Fruit fly (Drosophila melanogaster) whole organism, embryonic: ENCODE results near the gene Nin.

Experiments used
- Adf1 ChIP-seq: fragments of 200-800 bp; sonication (Bioruptor generic); IDR thresholded peaks from 2 replicates; pipeline ENCODE4 v1.3.6; 2022; ENCODE audit warnings: missing biosample characterization, missing genetic modification characterization
- Aef1 ChIP-seq: fragments of 200-800 bp; sonication (Bioruptor generic); IDR thresholded peaks from 3 replicates; pipeline ENCODE4 v1.3.6; 2022; ENCODE audit warnings: missing biosample characterization, missing genetic modification characterization
- B-H1 ChIP-seq: fragments of 200-800 bp; sonication (Bioruptor generic); IDR thresholded peaks from 3 replicates; pipeline ENCODE4 v1.3.6; 2022; ENCODE audit warnings: missing biosample characterization, missing genetic modification characterization
- Blimp-1 ChIP-seq: fragments of 200-800 bp; sonication (Bioruptor generic); optimal IDR thresholded peaks from 3 replicates; lab custom pipeline; 2018; ENCODE audit warnings: missing biosample characterization, missing genetic modification characterization, mild to moderate bottlenecking, moderate library complexity, missing genetic modification reagents
- CG10654 ChIP-seq: fragments of 200-800 bp; sonication (Bioruptor generic); optimal IDR thresholded peaks from 2 replicates; lab custom pipeline; 2016; ENCODE audit warnings: missing biosample characterization, missing genetic modification characterization
- CG11093 ChIP-seq: fragments of 200-800 bp; sonication (Bioruptor generic); IDR thresholded peaks from 3 replicates; pipeline ENCODE4 v1.3.6; 2022; ENCODE audit warnings: missing biosample characterization, missing genetic modification characterization
- CG11456 ChIP-seq: fragments of 200-800 bp; sonication (Bioruptor generic); IDR thresholded peaks from 3 replicates; pipeline ENCODE4 v1.3.6; 2022; ENCODE audit warnings: missing biosample characterization, missing genetic modification characterization
- CG11696 ChIP-seq: fragments of 200-800 bp; sonication (Bioruptor generic); IDR thresholded peaks from 2 replicates; pipeline ENCODE4 v1.3.6; 2022; ENCODE audit warnings: missing biosample characterization, missing genetic modification characterization
- CG14441 ChIP-seq: fragments of 200-800 bp; sonication (Bioruptor generic); IDR thresholded peaks from 2 replicates; pipeline ENCODE4 v1.3.6; 2022; ENCODE audit warnings: missing biosample characterization, missing genetic modification characterization
- CG18011 ChIP-seq: fragments of 200-800 bp; sonication (Bioruptor generic); optimal IDR thresholded peaks from 2 replicates; lab custom pipeline; 2017; ENCODE audit warnings: missing biosample characterization, missing genetic modification characterization, mild to moderate bottlenecking, moderate library complexity, missing genotype
- CG18764 ChIP-seq: fragments of 200-800 bp; sonication (Bioruptor generic); optimal IDR thresholded peaks from 3 replicates; lab custom pipeline; 2016; ENCODE audit warnings: missing biosample characterization, missing genetic modification characterization
- CG2202 ChIP-seq: fragments of 200-800 bp; sonication (Bioruptor generic); optimal IDR thresholded peaks from 2 replicates; lab custom pipeline; 2018; ENCODE audit warnings: missing biosample characterization, mild to moderate bottlenecking, missing genetic modification characterization
- CG2875 ChIP-seq: fragments of 200-800 bp; sonication (Bioruptor generic); optimal IDR thresholded peaks from 2 replicates; lab custom pipeline; 2017; ENCODE audit warnings: missing biosample characterization, mild to moderate bottlenecking, missing genetic modification characterization, missing genetic modification reagents
- CG30020 ChIP-seq: fragments of 200-800 bp; optimal IDR thresholded peaks from 2 replicates; lab custom pipeline; 2019; ENCODE audit warnings: missing biosample characterization, mild to moderate bottlenecking, missing genetic modification characterization, moderate library complexity
- CG3847 ChIP-seq: fragments of 200-800 bp; sonication (Bioruptor generic); IDR thresholded peaks from 2 replicates; pipeline ENCODE4 v1.3.6; 2022; ENCODE audit warnings: missing biosample characterization, missing genetic modification characterization
- CG6689 ChIP-seq: fragments of 200-800 bp; sonication (Bioruptor generic); IDR thresholded peaks from 2 replicates; pipeline ENCODE4 v1.3.6; 2022; ENCODE audit warnings: missing biosample characterization, missing genetic modification characterization
- CG7786 ChIP-seq: fragments of 200-800 bp; sonication (Bioruptor generic); optimal IDR thresholded peaks from 2 replicates; lab custom pipeline; 2016; ENCODE audit warnings: missing biosample characterization, missing genetic modification characterization
- CG7928 ChIP-seq: fragments of 200-800 bp; sonication (Bioruptor generic); optimal IDR thresholded peaks from 2 replicates; lab custom pipeline; 2017; ENCODE audit warnings: missing biosample characterization, mild to moderate bottlenecking, missing genetic modification characterization
- CG8388 ChIP-seq: fragments of 200-800 bp; sonication (Bioruptor generic); optimal IDR thresholded peaks from 2 replicates; lab custom pipeline; 2019; ENCODE audit warnings: missing biosample characterization, mild to moderate bottlenecking, missing genetic modification characterization, moderate library complexity
- CG8478 ChIP-seq: fragments of >200 bp; optimal IDR thresholded peaks from 2 replicates; lab custom pipeline; 2018
- CG9437 ChIP-seq: fragments of 200-800 bp; sonication (Bioruptor generic); optimal IDR thresholded peaks from 2 replicates; lab custom pipeline; 2018; ENCODE audit warnings: missing biosample characterization, mild to moderate bottlenecking, missing genetic modification characterization
- Ets65A ChIP-seq: fragments of 200-800 bp; sonication (Bioruptor generic); peaks from one replicate; lab custom pipeline; 2016; ENCODE audit warnings: missing biosample characterization, missing genetic modification characterization
- HLH54F ChIP-seq: fragments of 200-800 bp; sonication (Bioruptor generic); optimal IDR thresholded peaks from 3 replicates; lab custom pipeline; 2016; ENCODE audit warnings: missing biosample characterization, missing genetic modification characterization
- Hand ChIP-seq: fragments of 200-800 bp; sonication (Bioruptor generic); optimal IDR thresholded peaks from 2 replicates; lab custom pipeline; 2017; ENCODE audit warnings: mild to moderate bottlenecking, missing biosample characterization, missing genetic modification reagents, missing genetic modification characterization
- Hmx ChIP-seq: fragments of 200-800 bp; sonication (Bioruptor generic); optimal IDR thresholded peaks from 2 replicates; lab custom pipeline; 2016; ENCODE audit warnings: missing biosample characterization, missing genetic modification characterization
- MBD-R2 ChIP-seq: fragments of 200-800 bp; sonication (Bioruptor generic); IDR thresholded peaks from 2 replicates; pipeline ENCODE4 v1.3.6; 2022; ENCODE audit warnings: missing biosample characterization, missing genetic modification characterization
- MESR4 ChIP-seq: fragments of 200-800 bp; sonication (Bioruptor generic); optimal IDR thresholded peaks from 2 replicates; lab custom pipeline; 2018; ENCODE audit warnings: missing biosample characterization, mild to moderate bottlenecking, missing genetic modification characterization, moderate library complexity
- Med ChIP-seq: fragments of 200-800 bp; sonication (Bioruptor generic); peaks from one replicate; lab custom pipeline; 2016; ENCODE audit warnings: missing biosample characterization, missing genetic modification characterization, mild to moderate bottlenecking, inconsistent platforms, moderate library complexity
- Nf-YA ChIP-seq: fragments of 200-800 bp; sonication (Bioruptor generic); IDR thresholded peaks from 2 replicates; pipeline ENCODE4 v1.3.6; 2022; ENCODE audit warnings: missing biosample characterization, missing genetic modification characterization
- Oaz ChIP-seq: fragments of 200-800 bp; sonication (Bioruptor generic); IDR thresholded peaks from 2 replicates; pipeline ENCODE4 v1.3.6; 2022; ENCODE audit warnings: missing biosample characterization, missing genetic modification characterization
- Sry-β ChIP-seq: fragments of 200-800 bp; sonication (Bioruptor generic); optimal IDR thresholded peaks from 2 replicates; lab custom pipeline; 2018; ENCODE audit warnings: missing biosample characterization, mild to moderate bottlenecking, missing genetic modification characterization, moderate library complexity
- ab ChIP-seq: fragments of 200-800 bp; sonication (Bioruptor generic); optimal IDR thresholded peaks from 2 replicates; lab custom pipeline; 2016; ENCODE audit warnings: missing biosample characterization, missing genetic modification characterization
- al ChIP-seq: fragments of 200-800 bp; sonication (Bioruptor generic); IDR thresholded peaks from 2 replicates; pipeline ENCODE4 v1.3.6; 2022; ENCODE audit warnings: missing biosample characterization, missing genetic modification characterization
- ash1 ChIP-seq: fragments of 200-800 bp; sonication (Bioruptor generic); optimal IDR thresholded peaks from 2 replicates; lab custom pipeline; 2018; ENCODE audit warnings: missing biosample characterization, mild to moderate bottlenecking, missing genetic modification characterization
- crol ChIP-seq: fragments of 200-800 bp; sonication (Bioruptor generic); IDR thresholded peaks from 2 replicates; pipeline ENCODE4 v1.3.6; 2022; ENCODE audit warnings: missing biosample characterization, missing genetic modification characterization
- cwo ChIP-seq: fragments of 200-800 bp; sonication (Bioruptor generic); optimal IDR thresholded peaks from 3 replicates; lab custom pipeline; 2017; ENCODE audit warnings: missing biosample characterization, missing genetic modification characterization, mild to moderate bottlenecking, moderate library complexity, missing genetic modification reagents
- danr ChIP-seq: fragments of 200-800 bp; sonication (Bioruptor generic); IDR thresholded peaks from 2 replicates; pipeline ENCODE4 v1.3.6; 2022; ENCODE audit warnings: missing biosample characterization, missing genetic modification characterization
- mld ChIP-seq: fragments of 200-800 bp; sonication (Bioruptor generic); IDR thresholded peaks from 3 replicates; pipeline ENCODE4 v1.3.6; 2022; ENCODE audit warnings: missing biosample characterization, missing genetic modification characterization; ENCODE audit not compliant: partially characterized antibody
- pan ChIP-seq, 4 experiments: fragments of >200 bp in 3 of 4; fragments of 200-800 bp in 1 of 4; sonication (Bioruptor generic) in 1 of 4; optimal IDR thresholded peaks in 3 of 4; IDR thresholded peaks in 1 of 4; 2 replicates each; pipeline versions ENCODE4 v1.3.6 to Lab custom; 2017 to 2022; ENCODE audit warnings: missing biosample characterization in 2 of 4, missing genetic modification characterization in 2 of 4, mixed read lengths in 1 of 4
- prd ChIP-seq, 3 experiments: fragments of >200 bp in 2 of 3; fragments of 200-800 bp in 1 of 3; sonication (Bioruptor generic) in 1 of 3; optimal IDR thresholded peaks in 2 of 3; IDR thresholded peaks in 1 of 3; 2 replicates in 2 of 3; 3 replicates in 1 of 3; pipeline versions ENCODE4 v1.3.6 to Lab custom; 2017 to 2022; ENCODE audit warnings: missing biosample characterization in 1 of 3, missing genetic modification characterization in 1 of 3
- row ChIP-seq: fragments of 200-800 bp; sonication (Bioruptor generic); IDR thresholded peaks from 3 replicates; pipeline ENCODE4 v1.3.6; 2022; ENCODE audit warnings: missing biosample characterization, missing genetic modification characterization
- sens ChIP-seq: fragments of 200-800 bp; sonication (Bioruptor generic); peaks from one replicate; lab custom pipeline; 2016; ENCODE audit warnings: missing biosample characterization, missing genetic modification characterization
- sens-2 ChIP-seq: fragments of 200-800 bp; sonication (Bioruptor generic); IDR thresholded peaks from 2 replicates; pipeline ENCODE4 v1.3.6; 2022; ENCODE audit warnings: missing biosample characterization, missing genetic modification characterization
- seq ChIP-seq: fragments of 200-800 bp; sonication (Bioruptor generic); IDR thresholded peaks from 2 replicates; pipeline ENCODE4 v1.3.6; 2022; ENCODE audit warnings: missing biosample characterization, missing genetic modification characterization
- sima ChIP-seq: fragments of 200-800 bp; sonication (Bioruptor generic); optimal IDR thresholded peaks from 2 replicates; lab custom pipeline; 2016; ENCODE audit warnings: missing biosample characterization, missing genetic modification characterization
- sna ChIP-seq: fragments of 200-800 bp; sonication (Bioruptor generic); IDR thresholded peaks from 2 replicates; pipeline ENCODE4 v1.3.6; 2022; ENCODE audit warnings: missing biosample characterization, missing genetic modification characterization; ENCODE audit not compliant: partially characterized antibody
- unc-4 ChIP-seq: fragments of 200-800 bp; sonication (Bioruptor generic); IDR thresholded peaks from 2 replicates; pipeline ENCODE4 v1.3.6; 2022; ENCODE audit warnings: missing biosample characterization, missing genetic modification characterization; ENCODE audit not compliant: partially characterized antibody

The Nin gene

DNA sequence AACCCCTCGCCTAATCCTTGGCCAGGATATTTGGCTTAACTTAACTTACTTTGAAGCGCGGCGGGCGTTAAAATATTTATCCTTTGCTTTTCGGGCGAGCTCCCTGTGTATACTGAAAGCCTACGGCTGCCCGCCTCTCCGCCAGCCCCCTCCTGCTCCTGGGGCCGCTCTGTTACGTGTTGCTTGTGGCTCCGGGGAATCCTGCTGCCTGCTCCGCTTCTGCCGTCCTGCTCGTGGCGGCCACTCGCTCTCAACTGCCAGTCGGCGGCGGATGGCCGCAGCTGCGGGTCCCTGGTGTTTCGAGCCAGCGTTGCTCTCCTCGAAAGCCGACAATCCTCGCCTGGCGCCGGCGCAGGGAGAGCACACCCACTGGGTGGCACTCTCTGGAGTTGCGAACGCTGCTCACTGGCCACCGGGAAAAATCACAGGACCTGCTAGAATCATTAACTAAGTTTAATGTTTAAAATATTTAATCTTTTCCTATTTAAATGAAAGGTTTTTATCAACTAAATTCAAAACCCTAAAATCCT, 36.3 kb upstream of the Nin start, which contains the start of gene CG14024 (continued):
- no peak for TF ChIP-seq Blimp-1 (GFP tag; lab: Kevin White, UChicago)
- peak; percentile 17; the same call in 1 of the 2 replicates for TF ChIP-seq CG6689 (GFP tag; lab: Robert Waterston, UW)
- 0 out of 2 replicates have a peak, but pooled peaks have one; percentile 14 for TF ChIP-seq unc-4
- TF ChIP-seq CG7786 (GFP tag; lab: Kevin White, UChicago): no peak
- TF ChIP-seq prd (optimal IDR thresholded peaks at IDR 0.05; lab: Kevin White, UChicago): no peak
- TF ChIP-seq prd (GFP tag; IDR thresholded peaks at IDR 0.05; lab: Robert Waterston, UW): 0 out of 3 replicates have a peak, but pooled peaks have one; percentile 16
- TF ChIP-seq CG11456 (GFP tag; lab: Robert Waterston, UW): 0 out of 3 replicates have a peak, but pooled peaks have one; percentile 51
- no peak for TF ChIP-seq Hand
- TF ChIP-seq Sry-β (GFP tag; lab: Kevin White, UChicago): no peak
- TF ChIP-seq Nf-YA (GFP tag; lab: Robert Waterston, UW): no peak
- no peak for TF ChIP-seq MESR4 (GFP tag; lab: Kevin White, UChicago)
- TF ChIP-seq Med: peak; percentile 44
- TF ChIP-seq sna (GFP tag; lab: Robert Waterston, UW): no peak
- TF ChIP-seq sens (GFP tag; lab: Kevin White, UChicago): peak; percentile 24
- TF ChIP-seq mld: no peak
- TF ChIP-seq crol (GFP tag; lab: Robert Waterston, UW): peak; percentile 80
- 0 out of 3 replicates have a peak, but pooled peaks have one; percentile 6 for TF ChIP-seq row (GFP tag; lab: Robert Waterston, UW)

DNA sequence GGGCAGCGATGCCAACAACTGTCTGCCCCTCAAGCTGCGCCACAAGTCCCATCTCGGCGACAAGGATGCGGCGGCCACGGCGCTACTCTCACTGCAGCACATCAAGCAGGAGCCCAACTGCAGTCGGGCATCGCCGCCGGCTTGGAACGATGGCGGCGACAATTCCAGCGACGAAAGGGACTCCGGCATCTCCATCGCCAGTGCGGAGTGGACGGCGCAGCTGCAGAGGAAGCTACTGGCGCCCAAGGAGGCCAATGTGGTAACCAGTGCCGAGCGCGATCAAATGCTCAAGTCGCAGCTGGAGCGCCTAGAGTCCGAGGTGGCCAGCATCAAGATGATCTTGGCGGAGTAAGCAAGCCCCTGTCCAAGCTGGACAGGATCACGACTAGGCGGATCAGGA, 31.0 kb upstream of the Nin start:
- TF ChIP-seq Ets65A (GFP tag; lab: Kevin White, UChicago) (peak; percentile 92), CG18764 (GFP tag; lab: Kevin White, UChicago) (no peak), Med (peak; percentile 39), Hmx (no peak), CG3847 (GFP tag; lab: Robert Waterston, UW) (no peak), B-H1 (GFP tag; lab: Robert Waterston, UW) (no peak), CG14441 (GFP tag; lab: Robert Waterston, UW) (no peak), CG18011 (GFP tag; lab: Kevin White, UChicago) (no peak), Adf1 (GFP tag; lab: Robert Waterston, UW) (no peak), MBD-R2 (no peak), HLH54F (GFP tag; lab: Kevin White, UChicago) (no peak), sens (GFP tag; lab: Kevin White, UChicago) (peak; percentile 35), CG11696 (GFP tag; lab: Robert Waterston, UW) (no peak)

- TF ChIP-seq CG8388: no peak
- peak; percentile 68 for TF ChIP-seq Med
- no peak for TF ChIP-seq CG9437 (GFP tag; lab: Kevin White, UChicago)
- no peak for TF ChIP-seq CG7928 (GFP tag; lab: Kevin White, UChicago)
- no peak for TF ChIP-seq ash1 (GFP tag; lab: Kevin White, UChicago)
- TF ChIP-seq seq (GFP tag; lab: Robert Waterston, UW): peak; percentile 40; the same call in 1 of the 2 replicates
- TF ChIP-seq CG30020 (tag; lab: Kevin White, UChicago): no peak
- no peak for TF ChIP-seq danr (GFP tag; lab: Robert Waterston, UW)
- TF ChIP-seq sima (GFP tag; lab: Kevin White, UChicago): no peak
- TF ChIP-seq al (GFP tag; lab: Robert Waterston, UW): no peak
- TF ChIP-seq pan (optimal IDR thresholded peaks at IDR 0.05; lab: Kevin White, UChicago): no peak
- TF ChIP-seq pan (GFP tag; optimal IDR thresholded peaks at IDR 0.05 in 1 of 2, IDR thresholded peaks at IDR 0.05 in 1 of 2): peak in 1 of 2 experiments; percentile 15
- TF ChIP-seq cwo (GFP tag; lab: Kevin White, UChicago): peak; percentile 15
- no peak for TF ChIP-seq CG2202 (tag; lab: Kevin White, UChicago)
- peak; percentile 13 for TF ChIP-seq CG2875 (GFP tag; lab: Kevin White, UChicago)
- no peak for TF ChIP-seq ab
- no peak for TF ChIP-seq CG11093
- peak; percentile 80 for TF ChIP-seq CG8478 (lab: Kevin White, UChicago)
- TF ChIP-seq CG3847 (GFP tag; lab: Robert Waterston, UW): no peak
- TF ChIP-seq Oaz (GFP tag; lab: Robert Waterston, UW): no peak
- peak; percentile 12; the same call in 1 of the 3 replicates for TF ChIP-seq Aef1 (GFP tag; lab: Robert Waterston, UW)
- no peak for TF ChIP-seq sens-2 (GFP tag; lab: Robert Waterston, UW)
- no peak for TF ChIP-seq CG10654
These were observed 28.1 kb upstream of the Nin start for dm6 chr2L:5306373-5306997.
